Worm (Caenorhabditis elegans): ENCODE measurements around the gene W04E12.2.

ce11 chrV:19759282-19759681 lies 18.3 kb upstream of the W04E12.2 start:
- TF ChIP-seq mec-3 (tag; optimal IDR thresholded peaks at IDR 0.05; ENCODE audit: borderline replicate concordance): no peak
- no peak for TF ChIP-seq ceh-19 (GFP tag; optimal IDR thresholded peaks at IDR 0.05)
- TF ChIP-seq lim-6 (tag; optimal IDR thresholded peaks at IDR 0.05): no peak
- no peak for TF ChIP-seq npax-4 (tag; optimal IDR thresholded peaks at IDR 0.05)
- TF ChIP-seq elt-2 (tag; optimal IDR thresholded peaks at IDR 0.05): no peak
- TF ChIP-seq hlh-13 (GFP tag; optimal IDR thresholded peaks at IDR 0.05): no peak
- TF ChIP-seq lin-11 (tag; optimal IDR thresholded peaks at IDR 0.05): no peak
- no peak for TF ChIP-seq pha-4 (tag; optimal IDR thresholded peaks at IDR 0.05)
- no peak for TF ChIP-seq ets-4 (tag; optimal IDR thresholded peaks at IDR 0.05)
- no peak for TF ChIP-seq zip-5 (tag; optimal IDR thresholded peaks at IDR 0.05)
